Fruit fly (Drosophila melanogaster): ENCODE measurements around the gene Pi3K92E.

DNA sequence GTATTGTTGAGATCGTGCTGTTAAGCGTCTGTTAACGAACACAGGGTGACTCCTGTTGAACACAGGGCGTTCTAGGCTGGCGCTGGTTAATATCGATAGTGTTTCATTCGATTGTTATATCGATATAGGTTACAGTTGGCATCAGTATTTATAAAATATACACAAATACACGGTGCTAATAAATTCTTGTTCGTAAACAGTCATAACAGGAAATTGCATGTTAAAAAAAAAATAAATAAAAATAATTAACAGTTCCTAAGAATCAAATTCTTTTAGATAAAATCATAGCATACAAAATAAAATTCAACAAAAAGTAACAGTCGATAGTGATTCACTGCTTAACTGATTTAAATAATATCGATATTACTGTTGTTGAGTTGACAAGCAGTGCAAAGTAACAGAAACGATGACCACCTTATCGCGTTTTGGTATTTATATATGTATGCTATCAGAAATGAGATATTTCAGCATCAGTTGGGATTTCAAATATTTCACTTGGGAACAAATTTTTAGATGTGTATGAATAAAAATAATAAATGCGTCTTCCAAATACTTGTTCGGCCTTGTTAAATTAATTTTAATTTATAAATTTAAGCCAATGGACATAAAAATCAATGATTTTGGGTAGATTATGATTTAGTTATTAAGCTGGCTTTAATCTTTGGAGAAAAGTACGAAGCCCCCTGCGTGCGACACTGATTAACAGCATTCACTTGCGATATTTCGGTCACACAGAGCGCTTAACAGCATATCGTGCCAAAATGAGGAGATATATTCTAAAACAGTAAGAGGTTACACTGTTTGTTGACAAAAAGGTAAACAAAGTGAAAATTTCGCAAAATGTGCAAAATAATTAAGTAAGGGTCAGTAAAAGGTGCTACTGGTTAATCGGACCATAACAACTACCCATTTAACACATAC is at the start of gene Pi3K92E, which contains the start of gene Lrrk:
- TF ChIP-seq CG1602 (GFP tag; optimal IDR thresholded peaks at IDR 0.05) (no peak), bowl (GFP tag; IDR thresholded peaks at IDR 0.05) (no peak), sob (GFP tag; IDR thresholded peaks at IDR 0.05) (no peak; the same call in 1 of the 2 replicates), onecut (GFP tag; IDR thresholded peaks at IDR 0.05) (no peak; the same call in 1 of the 2 replicates), Fer1 (GFP tag; optimal IDR thresholded peaks at IDR 0.05) (no peak), B-H2 (GFP tag; optimal IDR thresholded peaks at IDR 0.05) (no peak), CG6791 (GFP tag; IDR thresholded peaks at IDR 0.05; ENCODE audit: partially characterized antibody) (peak; percentile 80), gce (GFP tag; IDR thresholded peaks at IDR 0.05) (no peak), repo (GFP tag; optimal IDR thresholded peaks at IDR 0.05) (no peak)

Measured in whole organism, embryonic.